Worm (Caenorhabditis elegans): ENCODE measurements around the gene C04B4.2.
"Not testable (repeated sequence)": the region's sequence is repeated elsewhere in the genome, so short reads cannot be mapped to it uniquely, and the experiment has no call there.

C04B4.2 gene

DNA sequence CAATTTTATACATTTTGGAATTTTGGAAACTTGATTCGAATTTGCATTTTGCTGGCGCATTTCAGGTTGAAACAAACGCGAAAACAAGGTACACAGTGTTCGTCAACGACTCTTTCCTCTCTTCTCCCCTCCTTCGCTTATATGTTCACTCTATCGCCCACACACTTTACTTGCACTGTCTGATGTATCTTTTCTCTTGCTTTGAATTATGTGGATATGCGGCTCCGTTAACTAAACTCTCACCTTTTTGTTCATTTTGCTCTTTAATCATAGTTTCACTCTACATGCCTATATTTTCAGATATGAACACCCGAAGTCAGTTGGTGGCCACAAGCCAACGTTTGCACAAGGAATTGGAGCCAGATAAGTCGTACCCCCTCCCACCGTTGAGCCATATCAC lies 11.2 kb downstream of the C04B4.2 start, which contains the start of gene W06D11.1:
W06D11.1 (plus strand) TSS at position 301 of the 400 bp plus-strand sequence.
- no peak for TF ChIP-seq ces-1 (GFP tag; optimal IDR thresholded peaks at IDR 0.05)
- no peak for TF ChIP-seq ham-2 (GFP tag; optimal IDR thresholded peaks at IDR 0.05)
- no peak for TF ChIP-seq mep-1 (tag; optimal IDR thresholded peaks at IDR 0.05)
- no peak for TF ChIP-seq cnd-1 (tag; optimal IDR thresholded peaks at IDR 0.05)

DNA sequence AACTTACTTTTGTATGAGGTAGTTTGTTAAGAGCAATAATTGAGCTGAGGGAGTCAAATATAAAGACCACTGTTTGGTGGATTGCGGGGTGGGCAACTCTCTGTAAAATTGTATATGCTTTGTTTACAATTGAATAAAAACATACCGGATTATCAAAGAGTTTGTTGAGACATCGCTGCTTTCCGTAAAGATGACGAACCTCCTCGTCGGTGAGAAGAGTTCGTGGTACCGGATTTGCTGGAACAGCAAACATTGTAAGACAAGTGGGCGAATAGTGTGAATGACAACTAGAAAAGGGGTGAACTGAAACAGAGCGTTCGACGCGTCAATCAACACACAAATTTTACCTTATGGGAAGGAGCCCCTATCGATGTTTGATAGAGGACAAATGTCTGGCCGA lies 13.3 kb downstream of the C04B4.2 start, which contains the start of gene W06D11.2:
W06D11.2 (minus strand) TSS at position 339 of the 400 bp plus-strand sequence.
- TF ChIP-seq ceh-43 (GFP tag; optimal IDR thresholded peaks at IDR 0.05): no peak
- no peak for TF ChIP-seq nhr-76 (tag; optimal IDR thresholded peaks at IDR 0.05)

DNA sequence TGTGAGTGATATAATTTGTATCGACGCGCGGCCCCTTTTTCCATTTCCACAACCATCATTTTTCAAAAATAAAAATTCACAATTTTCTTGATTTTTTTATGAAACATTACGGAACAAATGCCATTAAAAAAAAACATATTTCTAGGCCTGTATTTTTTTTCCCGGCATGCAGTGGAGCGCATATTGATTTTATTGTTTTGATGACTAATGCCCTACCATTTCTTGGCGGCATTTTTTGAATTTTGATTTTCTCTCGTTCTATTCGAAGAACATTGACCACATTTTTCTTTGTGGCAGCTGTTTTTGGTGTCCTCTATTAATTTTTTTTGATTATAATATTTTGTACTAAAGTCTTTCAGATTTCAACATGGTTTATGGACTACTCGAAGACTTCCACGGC lies 15.2 kb downstream of the C04B4.2 start, which contains the start of gene W06D11.3:
W06D11.3 (plus strand) TSS at position 360 of the 400 bp plus-strand sequence.
- TF ChIP-seq unc-120 (tag; optimal IDR thresholded peaks at IDR 0.05; ENCODE audit: poor library complexity, severe bottlenecking): no peak
- TF ChIP-seq ham-2 (GFP tag; optimal IDR thresholded peaks at IDR 0.05): no peak
- TF ChIP-seq blmp-1 (tag; optimal IDR thresholded peaks at IDR 0.05): no peak
- TF ChIP-seq ceh-39 (tag; optimal IDR thresholded peaks at IDR 0.05): no peak
- TF ChIP-seq elt-1 (tag; optimal IDR thresholded peaks at IDR 0.05; ENCODE audit: borderline replicate concordance, insufficient read depth): no peak
- no peak for TF ChIP-seq ceh-83 (GFP tag; optimal IDR thresholded peaks at IDR 0.05)
- no peak for TF ChIP-seq lin-32 (GFP tag; optimal IDR thresholded peaks at IDR 0.05)
- no peak for TF ChIP-seq sptf-1 (tag; optimal IDR thresholded peaks at IDR 0.05)
- no peak for TF ChIP-seq nhr-76 (tag; optimal IDR thresholded peaks at IDR 0.05)
- TF ChIP-seq unc-39 (tag; optimal IDR thresholded peaks at IDR 0.05): no peak
- TF ChIP-seq ceh-43 (GFP tag; optimal IDR thresholded peaks at IDR 0.05): no peak
- no peak for TF ChIP-seq drap-1 (GFP tag; optimal IDR thresholded peaks at IDR 0.05)
- no peak for TF ChIP-seq pha-4 (tag; optimal IDR thresholded peaks at IDR 0.05)

DNA sequence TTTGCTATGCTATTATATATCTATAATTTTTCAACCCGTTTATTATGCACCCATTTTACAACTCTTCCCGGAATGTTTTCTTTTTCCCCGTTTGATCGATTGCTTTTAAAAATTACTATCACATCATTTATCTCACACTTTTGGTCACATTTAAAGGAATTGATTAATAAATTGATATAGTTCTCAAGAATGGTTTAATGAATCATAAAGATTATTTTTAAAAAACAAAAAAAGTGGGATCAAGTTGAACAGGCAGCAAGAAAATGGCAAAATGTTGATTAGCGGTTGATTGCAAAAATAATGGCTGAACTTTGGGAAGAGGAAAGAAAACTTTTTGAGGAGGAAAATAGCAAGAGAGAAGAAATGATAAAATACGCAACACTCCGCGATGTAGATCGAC lies 16.8 kb downstream of the C04B4.2 start, which contains the start of gene W06D11.5:
W06D11.5 (plus strand) TSS at position 301 of the 400 bp plus-strand sequence.
- TF ChIP-seq lin-13 (tag; optimal IDR thresholded peaks at IDR 0.05) (no peak), nhr-12 (tag; optimal IDR thresholded peaks at IDR 0.05) (no peak), zip-8 (tag; optimal IDR thresholded peaks at IDR 0.05) (no peak), nhr-237 (tag; optimal IDR thresholded peaks at IDR 0.05) (no peak), nhr-28 (tag; optimal IDR thresholded peaks at IDR 0.05) (no peak), nhr-76 (tag; optimal IDR thresholded peaks at IDR 0.05) (no peak), snpc-4 (tag; optimal IDR thresholded peaks at IDR 0.05) (no peak), cnd-1 (tag; optimal IDR thresholded peaks at IDR 0.05) (no peak), mab-5 (tag; optimal IDR thresholded peaks at IDR 0.05) (no peak)

DNA sequence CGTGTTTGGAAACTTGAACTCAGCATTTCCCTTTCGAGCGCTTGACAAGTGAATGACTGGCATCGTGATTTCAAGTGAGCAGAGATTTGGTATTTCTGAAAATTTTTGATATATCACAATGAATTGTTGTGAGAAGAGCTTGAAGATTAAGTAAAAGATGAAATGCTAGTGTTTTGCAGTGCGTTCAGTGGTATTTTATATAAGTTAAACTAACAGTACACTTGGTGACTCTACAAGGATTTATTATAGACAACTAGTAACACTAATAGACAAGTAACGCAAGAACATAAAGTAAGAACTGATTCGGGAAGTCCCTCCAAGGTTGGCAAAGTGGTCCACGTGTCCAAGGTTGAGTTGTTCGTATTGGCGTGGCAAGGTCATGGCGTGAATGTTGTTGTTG lies 19.7 kb downstream of the C04B4.2 start, which contains the start of gene dot-1.3:
dot-1.3 (minus strand) TSS at position 101 of the 400 bp plus-strand sequence.
- TF ChIP-seq elt-1 (tag; optimal IDR thresholded peaks at IDR 0.05; ENCODE audit: borderline replicate concordance, insufficient read depth); lin-32 (GFP tag; optimal IDR thresholded peaks at IDR 0.05); nhr-2 (tag; optimal IDR thresholded peaks at IDR 0.05): not testable (repeated sequence)

DNA sequence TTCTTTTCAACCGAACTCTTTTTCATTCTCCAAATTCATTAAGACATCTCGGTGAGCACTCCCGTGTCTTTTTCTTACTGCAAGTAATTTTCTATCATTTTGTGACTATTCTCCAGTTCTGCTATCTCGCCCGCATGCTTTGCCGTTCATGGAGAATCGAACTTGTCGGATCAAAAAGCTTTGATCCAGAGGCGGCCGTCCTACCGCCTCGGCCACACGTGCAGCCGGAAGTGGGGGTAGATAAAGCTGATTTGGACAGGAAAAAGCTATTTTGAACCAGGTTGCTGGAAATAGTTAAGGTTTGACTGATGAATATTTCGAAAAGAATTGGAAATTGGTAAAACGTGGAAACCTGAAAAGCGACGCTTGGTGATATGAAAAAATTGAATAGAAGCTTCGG lies 21.1 kb downstream of the C04B4.2 start:
- TF ChIP-seq cnd-1 (tag; optimal IDR thresholded peaks at IDR 0.05) (no peak), nhr-237 (tag; optimal IDR thresholded peaks at IDR 0.05) (no peak), sptf-1 (tag; optimal IDR thresholded peaks at IDR 0.05) (no peak), nhr-28 (tag; optimal IDR thresholded peaks at IDR 0.05) (no peak), mep-1 (tag; optimal IDR thresholded peaks at IDR 0.05) (no peak), flh-1 (GFP tag; optimal IDR thresholded peaks at IDR 0.05) (no peak), unc-39 (tag; optimal IDR thresholded peaks at IDR 0.05) (no peak), nhr-2 (tag; optimal IDR thresholded peaks at IDR 0.05) (no peak), zip-8 (tag; optimal IDR thresholded peaks at IDR 0.05) (no peak), unc-62 (GFP tag; optimal IDR thresholded peaks at IDR 0.05) (no peak), ceh-43 (GFP tag; optimal IDR thresholded peaks at IDR 0.05) (no peak), snpc-4 (tag; optimal IDR thresholded peaks at IDR 0.05) (no peak), tbx-8 (GFP tag; optimal IDR thresholded peaks at IDR 0.05) (no peak), lin-32 (GFP tag; optimal IDR thresholded peaks at IDR 0.05) (no peak), ceh-39 (tag; optimal IDR thresholded peaks at IDR 0.05) (no peak)

DNA sequence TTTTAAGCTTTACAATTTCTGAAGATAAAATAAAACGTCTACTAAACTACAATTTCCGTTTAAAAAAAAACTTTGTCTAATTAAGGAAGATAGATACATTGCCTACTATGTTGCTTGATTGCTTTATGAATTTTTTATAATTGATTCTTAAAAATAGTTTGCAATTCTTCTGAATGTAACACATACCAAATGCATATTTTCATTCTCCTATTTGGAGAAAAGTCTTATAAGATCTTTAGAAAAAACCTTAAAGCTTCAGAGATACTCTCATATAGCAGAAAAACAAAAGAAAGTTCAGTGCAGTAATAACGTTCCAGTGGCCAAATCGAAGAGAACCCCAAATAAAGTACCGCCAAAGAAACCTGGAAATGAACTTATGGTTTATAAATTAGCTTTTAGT lies 23.5 kb downstream of the C04B4.2 start, which contains the start of gene phf-32:
phf-32 (plus strand) TSS at position 301 of the 400 bp plus-strand sequence.
- no peak for TF ChIP-seq mls-2 (tag; optimal IDR thresholded peaks at IDR 0.05)
- TF ChIP-seq unc-39 (tag; optimal IDR thresholded peaks at IDR 0.05): no peak
- TF ChIP-seq bed-3 (GFP tag; optimal IDR thresholded peaks at IDR 0.05): no peak
- no peak for TF ChIP-seq zip-8 (tag; optimal IDR thresholded peaks at IDR 0.05)
- no peak for TF ChIP-seq elt-1 (tag; optimal IDR thresholded peaks at IDR 0.05; ENCODE audit: borderline replicate concordance, insufficient read depth)
- no peak for TF ChIP-seq lin-13 (tag; optimal IDR thresholded peaks at IDR 0.05)
- no peak for TF ChIP-seq elt-3 (tag; optimal IDR thresholded peaks at IDR 0.05)
- no peak for TF ChIP-seq mep-1 (tag; optimal IDR thresholded peaks at IDR 0.05)
- TF ChIP-seq ham-2 (GFP tag; optimal IDR thresholded peaks at IDR 0.05): no peak
- TF ChIP-seq ces-1 (GFP tag; optimal IDR thresholded peaks at IDR 0.05): no peak
- no peak for TF ChIP-seq ceh-43 (GFP tag; optimal IDR thresholded peaks at IDR 0.05)
- no peak for TF ChIP-seq hlh-1 (tag; optimal IDR thresholded peaks at IDR 0.05)
- no peak for TF ChIP-seq blmp-1 (tag; optimal IDR thresholded peaks at IDR 0.05)

Data from whole organism, mixed stage, embryonic.